Fruit fly (Drosophila melanogaster) Kc167 (cell line): ENCODE data around the gene CG31381.

Source experiments
- Myc ChIP-seq: fragments of >200 bp; optimal IDR thresholded peaks from 2 replicates; lab custom pipeline; 2017; ENCODE audit warnings: missing external identifiers
- Sin3A ChIP-seq: fragments of >200 bp; optimal IDR thresholded peaks from 2 replicates; lab custom pipeline; 2018; ENCODE audit warnings: missing external identifiers
- insv ChIP-seq: fragments of >200 bp; optimal IDR thresholded peaks from 3 replicates; lab custom pipeline; 2018; ENCODE audit warnings: missing external identifiers
- ttk ChIP-seq: sonication (Bioruptor generic); optimal IDR thresholded peaks from 2 replicates; lab custom pipeline; 2017; ENCODE audit warnings: missing external identifiers

DNA sequence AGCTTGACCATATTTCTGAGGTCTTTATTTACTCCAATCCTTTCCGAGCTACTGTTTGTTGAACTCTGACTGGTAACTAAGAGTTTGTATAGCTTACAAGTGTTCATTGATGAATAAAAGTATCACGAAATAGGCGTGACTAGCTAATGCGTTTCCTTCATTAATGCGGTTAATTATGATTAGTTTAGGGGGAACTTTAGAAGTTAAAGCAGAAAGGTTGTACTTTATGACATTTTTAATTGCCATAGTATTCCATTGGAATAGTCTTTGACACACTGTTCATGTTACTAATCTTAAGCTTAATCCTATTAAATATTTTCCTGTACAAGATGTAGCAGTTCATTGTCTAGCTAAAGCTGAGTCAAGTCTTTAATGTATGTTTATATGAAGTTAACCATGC, 17.1 kb upstream of the CG31381 start, which contains the start of gene ppk22:
- TF ChIP-seq Sin3A (lab: Kevin White, UChicago), result no peak
- TF ChIP-seq Myc (lab: Kevin White, UChicago), result no peak
- no peak for TF ChIP-seq ttk (lab: Kevin White, UChicago)
- no peak for TF ChIP-seq insv (lab: Kevin White, UChicago)
